Fruit fly (Drosophila melanogaster) whole organism, embryonic: Measurements from ENCODE around the gene CG42798.

ENCODE experiments used
- B-H1 ChIP-seq: fragments of 200-800 bp; sonication (Bioruptor generic); IDR thresholded peaks from 3 replicates; pipeline ENCODE4 v1.3.6; 2022; ENCODE audit warnings: missing biosample characterization, missing genetic modification characterization
- CG10959 ChIP-seq: fragments of 200-800 bp; sonication (Bioruptor generic); IDR thresholded peaks from 2 replicates; pipeline ENCODE4 v1.3.6; 2022; ENCODE audit warnings: missing biosample characterization, missing genetic modification characterization
- CG12236 ChIP-seq: fragments of 200-800 bp; sonication (Bioruptor generic); optimal IDR thresholded peaks from 2 replicates; lab custom pipeline; 2016; ENCODE audit warnings: missing biosample characterization, missing genetic modification characterization
- CG12391 ChIP-seq: fragments of 200-800 bp; sonication (Bioruptor generic); optimal IDR thresholded peaks from 3 replicates; lab custom pipeline; 2018; ENCODE audit warnings: missing biosample characterization, mild to moderate bottlenecking, missing genetic modification characterization, moderate library complexity
- CG13894 ChIP-seq: fragments of 200-800 bp; sonication (Bioruptor generic); optimal IDR thresholded peaks from 3 replicates; lab custom pipeline; 2018; ENCODE audit warnings: missing biosample characterization, mild to moderate bottlenecking, missing genetic modification characterization, moderate library complexity
- CG14710 ChIP-seq: fragments of 200-800 bp; sonication (Bioruptor generic); optimal IDR thresholded peaks from 3 replicates; lab custom pipeline; 2019; ENCODE audit warnings: missing biosample characterization, mild to moderate bottlenecking, missing genetic modification characterization, moderate library complexity
- CG14965 ChIP-seq: fragments of 200-800 bp; sonication (Bioruptor generic); optimal IDR thresholded peaks from 2 replicates; lab custom pipeline; 2016; ENCODE audit warnings: missing biosample characterization, missing genetic modification characterization, borderline replicate concordance
- CG15601 ChIP-seq: fragments of 200-800 bp; sonication (Bioruptor generic); optimal IDR thresholded peaks from 3 replicates; lab custom pipeline; 2019; ENCODE audit warnings: missing biosample characterization, mild to moderate bottlenecking, missing genetic modification characterization, moderate library complexity
- CG31388 ChIP-seq: fragments of 200-800 bp; sonication (Bioruptor generic); optimal IDR thresholded peaks from 2 replicates; lab custom pipeline; 2016; ENCODE audit warnings: missing biosample characterization, missing genetic modification characterization
- CG34224 ChIP-seq: fragments of 200-800 bp; sonication (Bioruptor generic); IDR thresholded peaks from 3 replicates; pipeline ENCODE4 v1.3.6; 2022; ENCODE audit warnings: missing biosample characterization, missing genetic modification characterization; ENCODE audit not compliant: partially characterized antibody
- CG42726 ChIP-seq: fragments of 200-800 bp; sonication (Bioruptor generic); IDR thresholded peaks from 2 replicates; pipeline ENCODE4 v1.3.6; 2022; ENCODE audit warnings: missing biosample characterization, missing genetic modification characterization; ENCODE audit not compliant: partially characterized antibody
- CG4282 ChIP-seq: fragments of 200-800 bp; sonication (Bioruptor generic); optimal IDR thresholded peaks from 2 replicates; lab custom pipeline; 2016; ENCODE audit warnings: missing biosample characterization, missing genetic modification characterization
- CG4707 ChIP-seq: fragments of 200-800 bp; sonication (Bioruptor generic); optimal IDR thresholded peaks from 2 replicates; lab custom pipeline; 2018; ENCODE audit warnings: missing biosample characterization, mild to moderate bottlenecking, missing genetic modification characterization, moderate library complexity
- CG7839 ChIP-seq: fragments of 200-800 bp; sonication (Bioruptor generic); optimal IDR thresholded peaks from 3 replicates; lab custom pipeline; 2018; ENCODE audit warnings: missing biosample characterization, mild to moderate bottlenecking, missing genetic modification characterization, moderate library complexity
- CG8359 ChIP-seq: fragments of 200-800 bp; sonication (Bioruptor generic); optimal IDR thresholded peaks from 2 replicates; lab custom pipeline; 2017; ENCODE audit warnings: missing biosample characterization, mild to moderate bottlenecking, missing genetic modification characterization, borderline replicate concordance
- CG9797 ChIP-seq: fragments of 200-800 bp; sonication (Bioruptor generic); optimal IDR thresholded peaks from 3 replicates; lab custom pipeline; 2018; ENCODE audit warnings: missing biosample characterization, mild to moderate bottlenecking, missing genetic modification characterization
- Chrac-16 ChIP-seq: fragments of 200-800 bp; sonication (Bioruptor generic); optimal IDR thresholded peaks from 3 replicates; lab custom pipeline; 2016; ENCODE audit warnings: missing biosample characterization, missing genetic modification characterization
- CoRest ChIP-seq: fragments of 200-800 bp; sonication (Bioruptor generic); optimal IDR thresholded peaks from 3 replicates; lab custom pipeline; 2018; ENCODE audit warnings: missing biosample characterization, mild to moderate bottlenecking, missing genetic modification characterization, moderate library complexity
- E2f1 ChIP-seq: fragments of 200-800 bp; sonication (Bioruptor generic); IDR thresholded peaks from 2 replicates; pipeline ENCODE4 v1.3.6; 2022; ENCODE audit warnings: missing biosample characterization, missing genetic modification characterization
- Fer2 ChIP-seq: fragments of 200-800 bp; sonication (Bioruptor generic); optimal IDR thresholded peaks from 2 replicates; lab custom pipeline; 2018; ENCODE audit warnings: missing biosample characterization, mild to moderate bottlenecking, missing genetic modification characterization, moderate library complexity
- Meics ChIP-seq: fragments of 200-800 bp; sonication (Bioruptor generic); optimal IDR thresholded peaks from 2 replicates; lab custom pipeline; 2017; ENCODE audit warnings: missing biosample characterization, mild to moderate bottlenecking, missing genetic modification characterization
- Ptx1 ChIP-seq: fragments of 200-800 bp; sonication (Bioruptor generic); IDR thresholded peaks from 2 replicates; pipeline ENCODE4 v1.3.6; 2022; ENCODE audit warnings: missing biosample characterization, missing genetic modification characterization
- Six4 ChIP-seq: fragments of 200-800 bp; sonication (Bioruptor generic); optimal IDR thresholded peaks from 2 replicates; lab custom pipeline; 2016; ENCODE audit warnings: missing biosample characterization, missing genetic modification characterization
- Sox100B ChIP-seq: fragments of 200-800 bp; sonication (Bioruptor generic); optimal IDR thresholded peaks from 3 replicates; lab custom pipeline; 2018; ENCODE audit warnings: missing biosample characterization, mild to moderate bottlenecking, missing genetic modification characterization
- Ssrp ChIP-seq: fragments of 200-800 bp; sonication (Bioruptor generic); optimal IDR thresholded peaks from 2 replicates; lab custom pipeline; 2018; ENCODE audit warnings: missing biosample characterization, mild to moderate bottlenecking, missing genetic modification characterization, moderate library complexity
- Stat92E ChIP-seq, 3 experiments: fragments of >200 bp in 2 of 3; fragments of 200-800 bp in 1 of 3; sonication (Bioruptor generic) in 1 of 3; optimal IDR thresholded peaks; 2 replicates each; lab custom pipeline; 2017 to 2019; ENCODE audit warnings: missing biosample characterization in 3 of 3, missing genetic modification characterization in 3 of 3, mild to moderate bottlenecking in 1 of 3, moderate library complexity in 1 of 3
- ac ChIP-seq: fragments of 200-800 bp; sonication (Bioruptor generic); optimal IDR thresholded peaks from 3 replicates; lab custom pipeline; 2017; ENCODE audit warnings: missing biosample characterization, mild to moderate bottlenecking, missing genetic modification characterization
- aop ChIP-seq: fragments of 200-800 bp; sonication (Bioruptor generic); IDR thresholded peaks from 2 replicates; pipeline ENCODE4 v1.3.6; 2022; ENCODE audit warnings: missing biosample characterization, missing genetic modification characterization
- ase ChIP-seq: fragments of 200-800 bp; sonication (Bioruptor generic); IDR thresholded peaks from 3 replicates; pipeline ENCODE4 v1.3.6; 2022; ENCODE audit warnings: missing biosample characterization, missing genetic modification characterization
- az2 ChIP-seq: fragments of 200-800 bp; sonication (Bioruptor generic); optimal IDR thresholded peaks from 3 replicates; lab custom pipeline; 2016; ENCODE audit warnings: missing biosample characterization, missing genetic modification characterization
- bbx ChIP-seq: fragments of 200-800 bp; sonication (Bioruptor generic); IDR thresholded peaks from 2 replicates; pipeline ENCODE4 v1.3.6; 2022; ENCODE audit warnings: missing biosample characterization, missing genetic modification characterization; ENCODE audit not compliant: partially characterized antibody
- crp ChIP-seq, 2 experiments: fragments of 200-800 bp; sonication (Bioruptor generic); optimal IDR thresholded peaks; 2 replicates in 1 of 2; 3 replicates in 1 of 2; lab custom pipeline; 2017; ENCODE audit warnings: missing biosample characterization in 2 of 2, missing genetic modification characterization in 2 of 2, mild to moderate bottlenecking in 1 of 2, moderate library complexity in 1 of 2
- cwo ChIP-seq: fragments of 200-800 bp; sonication (Bioruptor generic); optimal IDR thresholded peaks from 3 replicates; lab custom pipeline; 2017; ENCODE audit warnings: missing biosample characterization, missing genetic modification characterization, mild to moderate bottlenecking, moderate library complexity, missing genetic modification reagents
- dan ChIP-seq: fragments of 200-800 bp; sonication (Bioruptor generic); IDR thresholded peaks from 2 replicates; pipeline ENCODE4 v1.3.6; 2022; ENCODE audit warnings: missing biosample characterization, missing genetic modification characterization
- fd64A ChIP-seq: fragments of 200-800 bp; sonication (Bioruptor generic); optimal IDR thresholded peaks from 3 replicates; lab custom pipeline; 2018; ENCODE audit warnings: missing biosample characterization, mild to moderate bottlenecking, missing genetic modification characterization
- grau ChIP-seq: fragments of 200-800 bp; optimal IDR thresholded peaks from 3 replicates; lab custom pipeline; 2019; ENCODE audit warnings: missing biosample characterization, mild to moderate bottlenecking, missing genetic modification characterization, moderate library complexity
- hkb ChIP-seq, 2 experiments: fragments of 200-800 bp in 1 of 2; fragments of >200 bp in 1 of 2; sonication (Bioruptor generic) in 1 of 2; IDR thresholded peaks in 1 of 2; optimal IDR thresholded peaks in 1 of 2; 2 replicates each; pipeline versions ENCODE4 v1.3.6 to Lab custom; 2017 to 2022; ENCODE audit warnings: missing biosample characterization in 1 of 2, missing genetic modification characterization in 1 of 2
- hth ChIP-seq: fragments of >200 bp; optimal IDR thresholded peaks from 2 replicates; lab custom pipeline; 2017; ENCODE audit warnings: inconsistent platforms
- inv ChIP-seq: fragments of 200-800 bp; sonication (Bioruptor generic); IDR thresholded peaks from 2 replicates; pipeline ENCODE4 v1.3.6; 2022; ENCODE audit warnings: missing biosample characterization, missing genetic modification characterization; ENCODE audit not compliant: partially characterized antibody
- pho ChIP-seq: fragments of 200-800 bp; sonication (Bioruptor generic); optimal IDR thresholded peaks from 2 replicates; lab custom pipeline; 2016; ENCODE audit warnings: missing biosample characterization, missing genetic modification characterization
- repo ChIP-seq: fragments of 200-800 bp; sonication (Bioruptor generic); optimal IDR thresholded peaks from 2 replicates; lab custom pipeline; 2016; ENCODE audit warnings: missing biosample characterization, missing genetic modification characterization
- schlank ChIP-seq: fragments of 200-800 bp; sonication (Bioruptor generic); optimal IDR thresholded peaks from 2 replicates; lab custom pipeline; 2018; ENCODE audit warnings: missing biosample characterization, mild to moderate bottlenecking, missing genetic modification characterization
- ssp ChIP-seq: fragments of 200-800 bp; sonication (Bioruptor generic); IDR thresholded peaks from 2 replicates; pipeline ENCODE4 v1.3.6; 2022; ENCODE audit warnings: missing biosample characterization, missing genetic modification characterization
- tll ChIP-seq, 2 experiments: fragments of 200-800 bp in 1 of 2; fragments of >200 bp in 1 of 2; sonication (Bioruptor generic) in 1 of 2; optimal IDR thresholded peaks; 2 replicates each; lab custom pipeline; 2017 to 2019; ENCODE audit warnings: missing biosample characterization in 2 of 2, missing genetic modification characterization in 2 of 2, mild to moderate bottlenecking in 1 of 2, moderate library complexity in 1 of 2
- twi ChIP-seq: fragments of 200-800 bp; optimal IDR thresholded peaks from 2 replicates; lab custom pipeline; 2019; ENCODE audit warnings: missing biosample characterization, mild to moderate bottlenecking, missing genetic modification characterization, moderate library complexity
- vfl ChIP-seq: fragments of 200-800 bp; sonication (Bioruptor generic); optimal IDR thresholded peaks from 2 replicates; lab custom pipeline; 2016; ENCODE audit warnings: missing biosample characterization, missing genetic modification characterization
- vvl ChIP-seq: fragments of 200-800 bp; sonication (Bioruptor generic); IDR thresholded peaks from 2 replicates; pipeline ENCODE4 v1.3.6; 2022; ENCODE audit warnings: missing biosample characterization, missing genetic modification characterization

Gene CG42798

dm6 chr3R:17394318-17395188 lies 11.9 kb upstream of the CG42798 start, which contains the start of gene CREG (continued):
- TF ChIP-seq tll (GFP tag; optimal IDR thresholded peaks at IDR 0.05; lab: Kevin White, UChicago) (peak in 1 of 2 experiments; percentile 91), hth (no peak), ase (GFP tag; lab: Robert Waterston, UW) (no peak), CG31388 (GFP tag; lab: Kevin White, UChicago) (no peak), CG8359 (no peak), Stat92E (GFP tag; optimal IDR thresholded peaks at IDR 0.05; lab: Kevin White, UChicago) (no peak), vvl (GFP tag; lab: Robert Waterston, UW) (no peak), CG34224 (no peak), inv (GFP tag; lab: Robert Waterston, UW) (no peak), CG15601 (no peak), CG10959 (GFP tag; lab: Robert Waterston, UW) (no peak), Sox100B (peak; percentile 52), CoRest (tag; lab: Kevin White, UChicago) (peak; percentile 45), Six4 (GFP tag; lab: Kevin White, UChicago) (no peak), twi (tag; lab: Kevin White, UChicago) (peak; percentile 52), CG9797 (no peak), Chrac-16 (GFP tag; lab: Kevin White, UChicago) (peak; percentile 3), dan (GFP tag; lab: Robert Waterston, UW) (no peak), CG4282 (no peak), pho (GFP tag; lab: Kevin White, UChicago) (no peak), aop (no peak), CG4707 (GFP tag; lab: Kevin White, UChicago) (no peak), repo (no peak), schlank (no peak), fd64A (GFP tag; lab: Kevin White, UChicago) (no peak), CG12391 (tag; lab: Kevin White, UChicago) (peak; percentile 46), cwo (GFP tag; lab: Kevin White, UChicago) (no peak), CG13894 (no peak), E2f1 (GFP tag; lab: Robert Waterston, UW) (peak; percentile 29; the same call in 1 of the 2 replicates), B-H1 (GFP tag; lab: Robert Waterston, UW) (no peak), CG42726 (GFP tag; lab: Robert Waterston, UW) (no peak), ssp (GFP tag; lab: Robert Waterston, UW) (no peak), CG7839 (tag; lab: Kevin White, UChicago) (peak; percentile 28), CG14710 (tag; lab: Kevin White, UChicago) (peak; percentile 40), vfl (GFP tag; lab: Kevin White, UChicago) (no peak), hkb (optimal IDR thresholded peaks at IDR 0.05; lab: Kevin White, UChicago) (no peak), hkb (GFP tag; IDR thresholded peaks at IDR 0.05; lab: Robert Waterston, UW) (no peak), grau (tag; lab: Kevin White, UChicago) (peak; percentile 40), Fer2 (tag; lab: Kevin White, UChicago) (no peak), CG14965 (GFP tag; lab: Kevin White, UChicago) (no peak), az2 (GFP tag; lab: Kevin White, UChicago) (no peak), CG12236 (no peak), Ptx1 (0 out of 2 replicates have a peak, but pooled peaks have one; percentile 31), Meics (GFP tag; lab: Kevin White, UChicago) (peak; percentile 25), ac (GFP tag; lab: Kevin White, UChicago) (peak; percentile 40), Ssrp (tag; lab: Kevin White, UChicago) (no peak), bbx (GFP tag; lab: Robert Waterston, UW) (no peak), crp (GFP tag; optimal IDR thresholded peaks at IDR 0.05; lab: Kevin White, UChicago) (peak in 1 of 2 experiments; percentile 70)
